Fruit fly (Drosophila melanogaster): Measurements from ENCODE around the gene mtd.

Gene mtd

dm6 chr3R:5357935-5358414, 7.7 kb upstream of the mtd start, which contains the start of gene Prosbeta7 (continued):
- peak; percentile 4 for TF ChIP-seq grau (tag; optimal IDR thresholded peaks at IDR 0.05)
- no peak for TF ChIP-seq ranshi (GFP tag; IDR thresholded peaks at IDR 0.05)
- TF ChIP-seq Ets97D (GFP tag; optimal IDR thresholded peaks at IDR 0.05): peak; percentile 34
- TF ChIP-seq HmgZ (tag; optimal IDR thresholded peaks at IDR 0.05): peak; percentile 65
- peak; percentile 83 for TF ChIP-seq CG34224 (GFP tag; IDR thresholded peaks at IDR 0.05; ENCODE audit: partially characterized antibody)
- TF ChIP-seq nerfin-1 (tag; optimal IDR thresholded peaks at IDR 0.05): peak; percentile 14
- no peak for TF ChIP-seq Aef1 (GFP tag; IDR thresholded peaks at IDR 0.05)
- TF ChIP-seq Xrp1 (GFP tag; IDR thresholded peaks at IDR 0.05): no peak
- TF ChIP-seq bbx (GFP tag; IDR thresholded peaks at IDR 0.05; ENCODE audit: partially characterized antibody): peak; percentile 74
- TF ChIP-seq CG16813 (GFP tag; IDR thresholded peaks at IDR 0.05; ENCODE audit: partially characterized antibody): peak; percentile 65
- peak; percentile 90 for TF ChIP-seq CG9797 (GFP tag; optimal IDR thresholded peaks at IDR 0.05)
- peak; percentile 10 for TF ChIP-seq ftz-f1 (GFP tag; optimal IDR thresholded peaks at IDR 0.05)
- TF ChIP-seq fd3F (GFP tag; optimal IDR thresholded peaks at IDR 0.05): no peak
- peak; percentile 37 for TF ChIP-seq CG14710 (tag; optimal IDR thresholded peaks at IDR 0.05)
- TF ChIP-seq phol (tag; optimal IDR thresholded peaks at IDR 0.05): peak; percentile 10
- peak; percentile 84 for TF ChIP-seq sna (GFP tag; IDR thresholded peaks at IDR 0.05; ENCODE audit: partially characterized antibody)
- no peak for TF ChIP-seq NC2β (GFP tag; optimal IDR thresholded peaks at IDR 0.05)
- no peak for TF ChIP-seq Mes4 (GFP tag; optimal IDR thresholded peaks at IDR 0.05)
- peak; percentile 28 for TF ChIP-seq CG11504 (tag; optimal IDR thresholded peaks at IDR 0.05)
- TF ChIP-seq HLHmδ (GFP tag; optimal IDR thresholded peaks at IDR 0.05): no peak
- no peak for TF ChIP-seq Hey (tag; optimal IDR thresholded peaks at IDR 0.05)
- peak; percentile 16 for TF ChIP-seq Sin3A (optimal IDR thresholded peaks at IDR 0.05)
- peak; percentile 86 for TF ChIP-seq CG6791 (GFP tag; IDR thresholded peaks at IDR 0.05; ENCODE audit: partially characterized antibody)
- peak; percentile 26 for TF ChIP-seq CG2712 (tag; optimal IDR thresholded peaks at IDR 0.05)
- TF ChIP-seq yki (optimal IDR thresholded peaks at IDR 0.05): no peak
- peak; percentile 86 for TF ChIP-seq MBD-R2 (GFP tag; IDR thresholded peaks at IDR 0.05)
- no peak for TF ChIP-seq Tbp (GFP tag; optimal IDR thresholded peaks at IDR 0.05)
- TF ChIP-seq nom (GFP tag; optimal IDR thresholded peaks at IDR 0.05): no peak
- peak; percentile 74 for TF ChIP-seq CG7963 (GFP tag; IDR thresholded peaks at IDR 0.05; ENCODE audit: partially characterized antibody)
- no peak for TF ChIP-seq p53 (GFP tag; optimal IDR thresholded peaks at IDR 0.05)
- TF ChIP-seq Meics (GFP tag; optimal IDR thresholded peaks at IDR 0.05): no peak
- 0 out of 2 replicates have a peak, but pooled peaks have one; percentile 18 for TF ChIP-seq tna (GFP tag; IDR thresholded peaks at IDR 0.05; ENCODE audit: partially characterized antibody)
- TF ChIP-seq Xbp1 (GFP tag; optimal IDR thresholded peaks at IDR 0.05): no peak
- peak; percentile 10 for TF ChIP-seq CG15601 (tag; optimal IDR thresholded peaks at IDR 0.05)
- peak; percentile 97 for TF ChIP-seq CG15514 (GFP tag; optimal IDR thresholded peaks at IDR 0.05)
- TF ChIP-seq row (GFP tag; IDR thresholded peaks at IDR 0.05): peak; percentile 42; the same call in 2 of the 3 replicates
- no peak for TF ChIP-seq CG6654 (GFP tag; optimal IDR thresholded peaks at IDR 0.05)
- TF ChIP-seq crp (GFP tag; optimal IDR thresholded peaks at IDR 0.05): peak in 1 of 2 experiments; percentile 44
- no peak for TF ChIP-seq ro (GFP tag; IDR thresholded peaks at IDR 0.05)
- TF ChIP-seq eve (GFP tag; optimal IDR thresholded peaks at IDR 0.05): no peak
- peak; percentile 53; the same call in 1 of the 3 replicates for TF ChIP-seq CG34422 (GFP tag; IDR thresholded peaks at IDR 0.05)
- TF ChIP-seq hbn (GFP tag; IDR thresholded peaks at IDR 0.05; ENCODE audit: partially characterized antibody): peak; percentile 76
- peak; percentile 66 for TF ChIP-seq Dll (GFP tag; IDR thresholded peaks at IDR 0.05; ENCODE audit: partially characterized antibody)
- no peak for TF ChIP-seq GATAe (GFP tag; conservative IDR thresholded peaks at IDR 0.05)
- peak; percentile 52 for TF ChIP-seq Dp (GFP tag; optimal IDR thresholded peaks at IDR 0.05)
- TF ChIP-seq fu2 (GFP tag; optimal IDR thresholded peaks at IDR 0.05): no peak
- TF ChIP-seq Ets65A (GFP tag): no peak
- no peak for TF ChIP-seq cwo (GFP tag; optimal IDR thresholded peaks at IDR 0.05)
- peak; percentile 39 for TF ChIP-seq YL-1 (GFP tag; optimal IDR thresholded peaks at IDR 0.05)
- peak; percentile 65 for TF ChIP-seq Nf-YC (tag; optimal IDR thresholded peaks at IDR 0.05)

Data from whole organism, embryonic.